Worm (Caenorhabditis elegans): Measurements from ENCODE around the gene srh-279.

ce11 chrV:16202618-16203017 is 10.4 kb downstream of the srh-279 start, which contains the start of gene F11A5.18:
- TF ChIP-seq ztf-23 (GFP tag; IDR thresholded peaks at IDR 0.05), result no peak
- no peak for TF ChIP-seq cog-1 (tag; optimal IDR thresholded peaks at IDR 0.05)
- no peak for TF ChIP-seq flt-1 (GFP tag; IDR thresholded peaks at IDR 0.05)
- no peak for TF ChIP-seq tab-1 (GFP tag; IDR thresholded peaks at IDR 0.05)
- TF ChIP-seq T22C8.4 (GFP tag; IDR thresholded peaks at IDR 0.05), result no peak
- TF ChIP-seq klf-2 (GFP tag; conservative IDR thresholded peaks at IDR 0.05), result no peak
- TF ChIP-seq ref-1 (GFP tag; conservative IDR thresholded peaks at IDR 0.05), result no peak

All from whole organism, midembryonic.